Worm (Caenorhabditis elegans): ENCODE results near the gene fbxa-131.

- TF ChIP-seq lin-39 (tag; optimal IDR thresholded peaks at IDR 0.05) (no peak), mbf-1 (tag; optimal IDR thresholded peaks at IDR 0.05) (no peak), nhr-77 (tag; optimal IDR thresholded peaks at IDR 0.05) (no peak), zag-1 (tag; optimal IDR thresholded peaks at IDR 0.05) (no peak), unc-62 (GFP tag; optimal IDR thresholded peaks at IDR 0.05) (no peak), ztf-11 (tag; optimal IDR thresholded peaks at IDR 0.05) (no peak), R02D3.7 (tag; optimal IDR thresholded peaks at IDR 0.05) (no peak), crh-2 (tag; optimal IDR thresholded peaks at IDR 0.05) (no peak), skn-1 (tag; optimal IDR thresholded peaks at IDR 0.05) (no peak), nhr-11 (tag; optimal IDR thresholded peaks at IDR 0.05) (no peak), elt-3 (tag; optimal IDR thresholded peaks at IDR 0.05) (no peak), ceh-82 (tag; optimal IDR thresholded peaks at IDR 0.05) (no peak)
Observed at ce11 chrV:19741651-19742050, 3.4 kb downstream of the fbxa-131 start, which contains the start of gene W04E12.3.
